Fruit fly (Drosophila melanogaster): Measurements from ENCODE around the gene CG34161.

DNA sequence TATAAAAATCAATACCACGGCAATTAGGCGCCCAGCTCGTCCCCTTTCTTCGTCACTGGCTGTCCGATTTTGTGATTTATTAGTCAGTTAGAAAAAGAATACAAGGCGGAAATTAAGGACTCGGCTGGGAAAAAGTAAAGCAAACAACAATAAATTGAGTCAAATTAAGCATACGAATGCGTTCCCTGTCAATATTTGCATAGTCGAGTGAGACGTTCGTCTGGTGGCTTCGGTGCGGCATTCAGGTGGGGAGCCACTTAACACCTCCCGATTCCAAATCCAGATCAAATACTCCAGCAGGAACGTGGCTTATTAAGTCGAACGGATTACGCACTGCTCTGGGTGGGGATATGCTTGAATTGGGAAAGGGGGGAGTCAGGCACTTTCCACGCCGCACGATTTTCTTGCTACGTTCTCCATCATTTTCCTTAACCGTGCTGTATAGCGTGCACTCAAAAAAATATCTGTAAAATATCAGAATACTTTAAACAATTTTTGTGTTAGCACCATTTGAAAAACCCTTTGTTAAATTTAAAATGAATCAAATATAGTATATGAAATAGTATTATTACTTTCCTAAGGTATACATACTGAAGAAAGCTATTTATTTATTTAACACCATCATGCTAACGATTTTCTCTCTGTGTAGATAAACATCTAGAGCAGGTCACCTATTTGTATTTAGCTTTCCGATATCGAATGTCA lies 38.3 kb downstream of the CG34161 start:
- TF ChIP-seq insv (optimal IDR thresholded peaks at IDR 0.05) = no peak
- TF ChIP-seq Myc (optimal IDR thresholded peaks at IDR 0.05) = no peak
- no peak for TF ChIP-seq ttk (optimal IDR thresholded peaks at IDR 0.05)
- TF ChIP-seq h (optimal IDR thresholded peaks at IDR 0.05) = no peak
- TF ChIP-seq Sin3A (optimal IDR thresholded peaks at IDR 0.05) = no peak
